Worm (Caenorhabditis elegans): ENCODE data around the gene crb-1.
A peak's percentile ranks its signal among the peaks of the same experiment; 100 is the strongest.

The crb-1 gene

ce11 chrX:17413868-17414267 is at the start of gene crb-1:
TSS of gene crb-1 (minus strand) at chrX:17414014.
- TF ChIP-seq tbx-2 (tag; optimal IDR thresholded peaks at IDR 0.05): no peak
- TF ChIP-seq nhr-11 (tag; optimal IDR thresholded peaks at IDR 0.05): no peak
- TF ChIP-seq nhr-25 (tag; optimal IDR thresholded peaks at IDR 0.05): no peak
- no peak for TF ChIP-seq nhr-43 (tag; optimal IDR thresholded peaks at IDR 0.05; ENCODE audit: poor library complexity, severe bottlenecking)
- no peak for TF ChIP-seq fos-1 (tag; optimal IDR thresholded peaks at IDR 0.05)
- no peak for TF ChIP-seq ceh-16 (tag; optimal IDR thresholded peaks at IDR 0.05)
- no peak for TF ChIP-seq lin-39 (tag; optimal IDR thresholded peaks at IDR 0.05)
- TF ChIP-seq ceh-28 (tag; optimal IDR thresholded peaks at IDR 0.05): no peak
- no peak for TF ChIP-seq mml-1 (tag; optimal IDR thresholded peaks at IDR 0.05)
- no peak for TF ChIP-seq elt-1 (tag; optimal IDR thresholded peaks at IDR 0.05)
- no peak for TF ChIP-seq unc-39 (tag; optimal IDR thresholded peaks at IDR 0.05)
- TF ChIP-seq eor-1 (tag; optimal IDR thresholded peaks at IDR 0.05): no peak

- TF ChIP-seq lsy-12 (tag; optimal IDR thresholded peaks at IDR 0.05) (no peak), lin-39 (tag; optimal IDR thresholded peaks at IDR 0.05) (peak; percentile 53), ZK546.5 (tag; optimal IDR thresholded peaks at IDR 0.05) (no peak), nfya-1 (tag; optimal IDR thresholded peaks at IDR 0.05; ENCODE audit: insufficient read depth) (peak; percentile 22), nhr-12 (tag; optimal IDR thresholded peaks at IDR 0.05) (no peak), nhr-43 (tag; optimal IDR thresholded peaks at IDR 0.05; ENCODE audit: poor library complexity, severe bottlenecking) (no peak)
Measured at ce11 chrX:17461958-17462357, 48.1 kb upstream of the crb-1 start.

- TF ChIP-seq pqm-1 (tag; optimal IDR thresholded peaks at IDR 0.05) (no peak), ama-1 (optimal IDR thresholded peaks at IDR 0.05) (no peak), lin-15B (tag; optimal IDR thresholded peaks at IDR 0.05) (no peak), sea-2 (GFP tag; optimal IDR thresholded peaks at IDR 0.05) (no peak), skn-1 (tag; optimal IDR thresholded peaks at IDR 0.05) (no peak), ceh-28 (tag; optimal IDR thresholded peaks at IDR 0.05) (no peak), lin-39 (tag; optimal IDR thresholded peaks at IDR 0.05) (no peak), unc-62 (GFP tag; optimal IDR thresholded peaks at IDR 0.05) (no peak), egl-27 (tag; optimal IDR thresholded peaks at IDR 0.05) (no peak), ztf-11 (tag; optimal IDR thresholded peaks at IDR 0.05) (no peak)
Measured at ce11 chrX:17458887-17459286, 45.1 kb upstream of the crb-1 start, which contains the start of gene mlc-1. TSS of gene mlc-1 (plus strand) at chrX:17459210.

- no peak for TF ChIP-seq nhr-43 (tag; optimal IDR thresholded peaks at IDR 0.05; ENCODE audit: poor library complexity, severe bottlenecking)
- TF ChIP-seq jun-1 (tag; optimal IDR thresholded peaks at IDR 0.05): no peak
- peak; percentile 19 for TF ChIP-seq pha-4 (tag; optimal IDR thresholded peaks at IDR 0.05)
- peak; percentile 8 for TF ChIP-seq lin-39 (tag; optimal IDR thresholded peaks at IDR 0.05)
Measured at ce11 chrX:17456536-17457165, 42.8 kb upstream of the crb-1 start, which contains the start of gene mlc-2. TSS of gene mlc-2 (minus strand) at chrX:17456586.

ce11 chrX:17451410-17451809 is 37.6 kb upstream of the crb-1 start, which contains the start of gene C36E6.2:
TSS of gene C36E6.2 (plus strand) at chrX:17451670.
- TF ChIP-seq jun-1 (tag; optimal IDR thresholded peaks at IDR 0.05): peak; percentile 25
- no peak for TF ChIP-seq R02D3.7 (tag; optimal IDR thresholded peaks at IDR 0.05)
- TF ChIP-seq snpc-4 (tag; optimal IDR thresholded peaks at IDR 0.05): peak; percentile 65
- TF ChIP-seq mdl-1 (tag; optimal IDR thresholded peaks at IDR 0.05): peak; percentile 98
- TF ChIP-seq ztf-11 (tag; optimal IDR thresholded peaks at IDR 0.05): no peak
- no peak for TF ChIP-seq nhr-237 (tag; optimal IDR thresholded peaks at IDR 0.05)
- TF ChIP-seq lin-39 (tag; optimal IDR thresholded peaks at IDR 0.05): peak; percentile 69
- TF ChIP-seq elt-3 (tag; optimal IDR thresholded peaks at IDR 0.05): no peak
- peak; percentile 80 for TF ChIP-seq pha-4 (tag; optimal IDR thresholded peaks at IDR 0.05)
- no peak for TF ChIP-seq zag-1 (tag; optimal IDR thresholded peaks at IDR 0.05)
- no peak for TF ChIP-seq unc-62 (GFP tag; optimal IDR thresholded peaks at IDR 0.05)
- no peak for TF ChIP-seq elt-1 (tag; optimal IDR thresholded peaks at IDR 0.05)
- TF ChIP-seq ceh-28 (tag; optimal IDR thresholded peaks at IDR 0.05): peak; percentile 34
- peak; percentile 74 for TF ChIP-seq nhr-23 (tag; optimal IDR thresholded peaks at IDR 0.05)
- peak; percentile 81 for TF ChIP-seq nhr-25 (tag; optimal IDR thresholded peaks at IDR 0.05)
- no peak for TF ChIP-seq ZK546.5 (tag; optimal IDR thresholded peaks at IDR 0.05)
- TF ChIP-seq fos-1 (tag; optimal IDR thresholded peaks at IDR 0.05): no peak
- no peak for TF ChIP-seq daf-12 (tag; optimal IDR thresholded peaks at IDR 0.05)
- no peak for TF ChIP-seq ama-1 (optimal IDR thresholded peaks at IDR 0.05)
- TF ChIP-seq fkh-10 (GFP tag; optimal IDR thresholded peaks at IDR 0.05): no peak
- TF ChIP-seq ceh-82 (tag; optimal IDR thresholded peaks at IDR 0.05): no peak
- TF ChIP-seq elt-2 (tag; optimal IDR thresholded peaks at IDR 0.05): peak; percentile 44
- no peak for TF ChIP-seq pqm-1 (tag; optimal IDR thresholded peaks at IDR 0.05)
- no peak for TF ChIP-seq sea-2 (GFP tag; optimal IDR thresholded peaks at IDR 0.05)
- TF ChIP-seq egl-27 (tag; optimal IDR thresholded peaks at IDR 0.05): no peak
- TF ChIP-seq mml-1 (tag; optimal IDR thresholded peaks at IDR 0.05): no peak
- no peak for TF ChIP-seq ztf-4 (tag; optimal IDR thresholded peaks at IDR 0.05)
- no peak for TF ChIP-seq nhr-28 (tag; optimal IDR thresholded peaks at IDR 0.05)
- no peak for TF ChIP-seq nhr-76 (tag; optimal IDR thresholded peaks at IDR 0.05)
- peak; percentile 27 for TF ChIP-seq lin-15B (tag; optimal IDR thresholded peaks at IDR 0.05)
- no peak for TF ChIP-seq nhr-77 (tag; optimal IDR thresholded peaks at IDR 0.05)
- TF ChIP-seq fkh-2 (tag; optimal IDR thresholded peaks at IDR 0.05): no peak
- peak; percentile 62 for TF ChIP-seq skn-1 (tag; optimal IDR thresholded peaks at IDR 0.05)
- peak; percentile 77 for TF ChIP-seq nfya-1 (tag; optimal IDR thresholded peaks at IDR 0.05; ENCODE audit: insufficient read depth)
- no peak for TF ChIP-seq tbx-2 (tag; optimal IDR thresholded peaks at IDR 0.05)

All from whole organism, L3 larva.